Fruit fly (Drosophila melanogaster) whole organism, embryonic: ENCODE results near the gene CG15725.

Experiments used
- Sin3A ChIP-seq: fragments of >200 bp; optimal IDR thresholded peaks from 2 replicates; lab custom pipeline; 2018
- hkb ChIP-seq, 2 experiments: fragments of 200-800 bp in 1 of 2; fragments of >200 bp in 1 of 2; sonication (Bioruptor generic) in 1 of 2; IDR thresholded peaks in 1 of 2; optimal IDR thresholded peaks in 1 of 2; 2 replicates each; pipeline versions ENCODE4 v1.3.6 to Lab custom; 2017 to 2022; ENCODE audit warnings: missing biosample characterization in 1 of 2, missing genetic modification characterization in 1 of 2
- hth ChIP-seq: fragments of >200 bp; optimal IDR thresholded peaks from 2 replicates; lab custom pipeline; 2017; ENCODE audit warnings: inconsistent platforms
- jing ChIP-seq: fragments of 200-800 bp; sonication (Bioruptor generic); optimal IDR thresholded peaks from 2 replicates; lab custom pipeline; 2018; ENCODE audit warnings: missing biosample characterization, mild to moderate bottlenecking, missing genetic modification characterization

DNA sequence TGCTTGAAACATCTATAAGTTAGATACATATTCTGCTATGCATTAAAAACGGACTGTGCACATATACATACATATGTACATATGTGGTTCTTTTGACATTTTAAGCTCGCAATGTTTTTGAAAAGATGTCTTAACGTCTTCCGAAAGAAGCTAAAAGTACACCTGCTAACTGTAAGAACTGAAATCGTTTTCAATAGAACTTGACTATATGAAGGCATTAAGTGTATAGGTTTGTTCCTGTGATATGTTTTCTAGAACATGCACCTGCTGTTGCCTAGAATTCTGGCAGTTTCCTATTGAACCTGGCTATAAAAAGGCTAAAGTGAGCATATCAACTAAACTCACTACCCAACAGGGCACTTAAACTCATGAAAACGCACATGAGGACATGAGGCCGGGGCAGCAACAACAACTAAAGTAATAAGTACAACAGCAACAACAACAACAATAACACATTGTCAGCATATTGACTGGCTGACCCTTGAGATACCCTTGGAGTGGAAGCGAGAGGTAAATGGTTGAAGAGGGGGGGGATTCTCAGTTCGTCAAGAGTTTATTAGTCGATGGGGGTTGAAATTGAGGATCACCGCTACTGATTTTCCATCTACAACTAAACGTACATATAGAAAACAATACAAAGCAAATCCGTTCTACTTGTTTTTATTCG lies 41.4 kb upstream of the CG15725 start:
- TF ChIP-seq hth (lab: Kevin White, UChicago) (no peak), jing (GFP tag; lab: Kevin White, UChicago) (no peak), Sin3A (lab: Kevin White, UChicago) (no peak), hkb (optimal IDR thresholded peaks at IDR 0.05; lab: Kevin White, UChicago) (no peak), hkb (GFP tag; IDR thresholded peaks at IDR 0.05; lab: Robert Waterston, UW) (no peak)
